Worm (Caenorhabditis elegans) whole organism, L4 larva: ENCODE data around the gene B0416.3.

Source experiments
- F10B5.3 ChIP-seq: sonication (generic microtip); optimal IDR thresholded peaks from 2 replicates; lab custom pipeline; 2016; ENCODE audit warnings: mild to moderate bottlenecking, missing genetic modification characterization, missing compliant biosample characterization
- R02D3.7 ChIP-seq: fragments of 150-350 bp; sonication (generic microtip); optimal IDR thresholded peaks from 3 replicates; lab custom pipeline; 2014; ENCODE audit warnings: missing biosample characterization, missing genetic modification characterization
- T20F7.1 ChIP-seq: fragments of 200-800 bp; sonication (Bioruptor generic); optimal IDR thresholded peaks from 2 replicates; lab custom pipeline; 2018; ENCODE audit warnings: mild to moderate bottlenecking, missing genetic modification characterization, missing compliant biosample characterization
- T26A8.4 ChIP-seq: fragments of 200-800 bp; sonication (Bioruptor generic); IDR thresholded peaks from 2 replicates; pipeline ENCODE4 v1.3.6; 2022; ENCODE audit warnings: missing genetic modification characterization, missing compliant biosample characterization
- aha-1 ChIP-seq: fragments of 150-350 bp; peaks from one replicate; lab custom pipeline; 2014; ENCODE audit warnings: missing biosample characterization, missing genetic modification characterization
- ceh-28 ChIP-seq: fragments of 150-350 bp; optimal IDR thresholded peaks from 2 replicates; lab custom pipeline; 2014; ENCODE audit warnings: missing biosample characterization, missing genetic modification reagents, missing genetic modification characterization
- ces-1 ChIP-seq: fragments of 150-350 bp; sonication (generic microtip); optimal IDR thresholded peaks from 4 replicates; lab custom pipeline; 2014; ENCODE audit warnings: missing biosample characterization, missing genetic modification reagents, missing genetic modification characterization
- cey-2 ChIP-seq: sonication (generic microtip); optimal IDR thresholded peaks from 3 replicates; lab custom pipeline; 2017; ENCODE audit warnings: missing genetic modification characterization, mild to moderate bottlenecking, missing compliant biosample characterization, antibody characterized with exemption, borderline replicate concordance; ENCODE audit not compliant: insufficient read depth
- ctbp-1 ChIP-seq: fragments of 200-800 bp; sonication (Bioruptor generic); IDR thresholded peaks from 2 replicates; pipeline ENCODE4 v1.3.6; 2022; ENCODE audit warnings: missing genetic modification reagents, missing genetic modification characterization, missing compliant biosample characterization
- daf-16 ChIP-seq, 3 experiments: sonication (generic microtip); optimal IDR thresholded peaks; 2 replicates each; lab custom pipeline; 2016 to 2017; ENCODE audit warnings: missing genetic modification characterization in 3 of 3, missing genetic modification reagents in 3 of 3, mild to moderate bottlenecking in 2 of 3, missing compliant biosample characterization in 2 of 3, missing biosample characterization in 1 of 3, moderate library complexity in 1 of 3
- daf-8 ChIP-seq: fragments of 200-800 bp; sonication (Bioruptor generic); IDR thresholded peaks from 2 replicates; pipeline ENCODE4 v1.3.6; 2022; ENCODE audit warnings: missing genetic modification characterization, missing compliant biosample characterization
- dmd-6 ChIP-seq: fragments of 200-800 bp; sonication (Bioruptor generic); IDR thresholded peaks from 2 replicates; pipeline ENCODE4 v1.3.6; 2022; ENCODE audit warnings: missing genetic modification reagents, missing genetic modification characterization, missing compliant biosample characterization
- dmd-8 ChIP-seq: fragments of 200-800 bp; sonication (Bioruptor generic); IDR thresholded peaks from 2 replicates; pipeline ENCODE4 v1.3.6; 2022; ENCODE audit warnings: missing genetic modification characterization, missing compliant biosample characterization
- dmd-9 ChIP-seq: fragments of 200-800 bp; sonication (Bioruptor generic); IDR thresholded peaks from 2 replicates; pipeline ENCODE4 v1.3.6; 2022; ENCODE audit warnings: missing genetic modification reagents, missing genetic modification characterization, missing compliant biosample characterization
- dpl-1 ChIP-seq: fragments of 150-350 bp; optimal IDR thresholded peaks from 2 replicates; lab custom pipeline; 2014; ENCODE audit warnings: missing biosample characterization, missing genetic modification reagents, missing genetic modification characterization
- dve-1 ChIP-seq: sonication (generic microtip); optimal IDR thresholded peaks from 2 replicates; lab custom pipeline; 2017; ENCODE audit warnings: antibody characterized with exemption, mild to moderate bottlenecking, missing genetic modification characterization, missing compliant biosample characterization; ENCODE audit not compliant: insufficient read depth
- hif-1 ChIP-seq, 2 experiments: sonication (generic microtip); optimal IDR thresholded peaks; 2 replicates each; lab custom pipeline; 2016 to 2017; ENCODE audit warnings: missing compliant biosample characterization in 2 of 2, missing genetic modification characterization in 2 of 2, missing genetic modification reagents in 2 of 2, missing genotype in 2 of 2, mild to moderate bottlenecking in 1 of 2
- hlh-11 ChIP-seq: fragments of 200-800 bp; sonication (Bioruptor generic); optimal IDR thresholded peaks from 2 replicates; lab custom pipeline; 2018; ENCODE audit warnings: mild to moderate bottlenecking, missing genetic modification characterization, missing compliant biosample characterization
- hlh-30 ChIP-seq: sonication (generic microtip); optimal IDR thresholded peaks from 2 replicates; lab custom pipeline; 2017; ENCODE audit warnings: antibody characterized with exemption, mild to moderate bottlenecking, missing genetic modification characterization, missing compliant biosample characterization; ENCODE audit not compliant: insufficient read depth
- lin-39 ChIP-seq: fragments of 150-350 bp; optimal IDR thresholded peaks from 2 replicates; lab custom pipeline; 2014; ENCODE audit warnings: missing biosample characterization, missing genetic modification reagents, missing genetic modification characterization
- lsy-2 ChIP-seq, 2 experiments: fragments of 150-350 bp in 1 of 2; sonication (generic microtip) in 1 of 2; optimal IDR thresholded peaks; 2 replicates each; lab custom pipeline; 2014 to 2017; ENCODE audit warnings: missing biosample characterization in 2 of 2, missing genetic modification characterization in 2 of 2
- mes-2 ChIP-seq: sonication (generic microtip); optimal IDR thresholded peaks from 2 replicates; lab custom pipeline; 2016; ENCODE audit warnings: missing genotype, mild to moderate bottlenecking, missing genetic modification characterization, missing compliant biosample characterization; ENCODE audit not compliant: poor library complexity, severe bottlenecking
- mxl-3 ChIP-seq: fragments of 200-800 bp; sonication (Bioruptor generic); optimal IDR thresholded peaks from 2 replicates; lab custom pipeline; 2018; ENCODE audit warnings: mild to moderate bottlenecking, missing genetic modification characterization, missing compliant biosample characterization
- nhr-11 ChIP-seq: fragments of 150-350 bp; optimal IDR thresholded peaks from 2 replicates; lab custom pipeline; 2014; ENCODE audit warnings: missing biosample characterization, missing genetic modification characterization
- nhr-28 ChIP-seq: fragments of 150-350 bp; optimal IDR thresholded peaks from 2 replicates; lab custom pipeline; 2014; ENCODE audit warnings: missing biosample characterization, missing genetic modification characterization
- php-3 ChIP-seq: fragments of 200-800 bp; sonication (Bioruptor generic); IDR thresholded peaks from 2 replicates; pipeline ENCODE4 v1.3.6; 2022; ENCODE audit warnings: missing genetic modification reagents, missing genetic modification characterization, missing compliant biosample characterization
- pqm-1 ChIP-seq: sonication (generic microtip); optimal IDR thresholded peaks from 2 replicates; lab custom pipeline; 2017; ENCODE audit warnings: missing biosample characterization, missing genetic modification characterization
- spr-3 ChIP-seq: fragments of 200-800 bp; sonication (Bioruptor generic); optimal IDR thresholded peaks from 2 replicates; lab custom pipeline; 2018; ENCODE audit warnings: mild to moderate bottlenecking, missing genetic modification characterization, missing compliant biosample characterization
- tag-97 ChIP-seq: fragments of 200-800 bp; sonication (Bioruptor generic); IDR thresholded peaks from 2 replicates; pipeline ENCODE4 v1.3.6; 2022; ENCODE audit warnings: missing genetic modification characterization, missing compliant biosample characterization
- tra-1 ChIP-seq: fragments of 200-800 bp; sonication (Bioruptor generic); IDR thresholded peaks from 2 replicates; pipeline ENCODE4 v1.3.6; 2022; ENCODE audit warnings: missing genetic modification reagents, missing genetic modification characterization, missing compliant biosample characterization
- zfp-3 ChIP-seq: fragments of 200-800 bp; sonication (Bioruptor generic); conservative IDR thresholded peaks from 2 replicates; pipeline ENCODE4 v1.3.6; 2022; ENCODE audit warnings: missing genetic modification reagents, missing genetic modification characterization, missing compliant biosample characterization
- zip-2 ChIP-seq: fragments of 150-350 bp; optimal IDR thresholded peaks from 2 replicates; lab custom pipeline; 2014; ENCODE audit warnings: missing biosample characterization, missing genetic modification characterization

The B0416.3 gene

DNA sequence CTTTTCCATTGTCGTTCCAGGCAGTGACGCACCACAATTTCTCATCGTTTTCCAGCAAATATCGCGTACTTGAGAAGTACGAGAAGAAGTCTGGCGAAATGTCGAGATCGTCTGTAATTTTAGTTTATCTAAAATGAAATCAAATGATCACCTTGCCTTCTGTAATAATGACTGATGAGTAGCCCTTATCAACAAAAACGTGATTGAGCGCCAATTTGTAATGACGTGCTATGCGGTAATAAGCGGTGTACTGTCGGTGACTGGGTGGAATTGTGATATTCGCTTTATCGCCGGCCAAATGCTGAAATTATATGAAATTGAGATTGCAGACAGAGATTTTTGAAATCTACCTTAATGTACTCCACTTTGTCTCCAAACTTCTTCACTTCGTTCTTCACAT, 4.0 kb downstream of the B0416.3 start:
- peak; percentile 36 for TF ChIP-seq pqm-1
- peak; percentile 38 for TF ChIP-seq dve-1 (tag; lab: Kevin White, UChicago)
- TF ChIP-seq tag-97 (GFP tag; lab: Robert Waterston, UW): no peak
- TF ChIP-seq dmd-6 (GFP tag; lab: Robert Waterston, UW): peak; percentile 60
- TF ChIP-seq ces-1 (GFP tag; lab: Kevin White, UChicago): no peak
- TF ChIP-seq hif-1 (tag; optimal IDR thresholded peaks at IDR 0.05; lab: Kevin White, UChicago): no peak
- TF ChIP-seq mxl-3: peak; percentile 37
- peak; percentile 27 for TF ChIP-seq hlh-30 (tag; lab: Kevin White, UChicago)
- peak; percentile 40 for TF ChIP-seq nhr-28 (tag; lab: Kevin White, UChicago)
- TF ChIP-seq tra-1: no peak
- peak; percentile 31 for TF ChIP-seq hlh-11 (tag; lab: Kevin White, UChicago)
- TF ChIP-seq dmd-8 (GFP tag; lab: Robert Waterston, UW): no peak
- TF ChIP-seq daf-16 (GFP tag; optimal IDR thresholded peaks at IDR 0.05; lab: Kevin White, UChicago): no peak
- no peak for TF ChIP-seq daf-16 (tag; optimal IDR thresholded peaks at IDR 0.05; lab: Kevin White, UChicago)
- TF ChIP-seq, all 104 proteins: peak for 7

DNA sequence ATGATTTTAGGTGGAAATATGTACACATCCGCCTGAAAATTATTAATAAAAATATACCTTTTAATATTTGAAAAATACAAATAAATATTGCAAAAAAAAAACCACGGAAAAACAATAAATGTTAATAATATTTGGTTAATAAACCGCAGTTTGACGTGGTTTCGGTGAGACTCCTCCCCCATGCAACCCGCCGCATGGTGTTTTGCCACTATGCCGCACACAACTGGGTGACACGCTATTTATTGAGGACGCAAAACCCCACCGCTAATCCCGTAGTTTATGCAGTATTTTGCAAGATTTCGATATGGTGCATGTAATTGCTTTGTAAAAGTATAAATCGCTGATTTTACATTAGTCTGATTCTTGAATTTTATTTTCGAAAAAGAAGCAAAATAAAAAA, 5.1 kb downstream of the B0416.3 start, which contains the start of gene gly-13:
TSS of gene gly-13 (minus strand) at position 32 of the 400 bp plus-strand sequence.
- TF ChIP-seq zip-2 (tag; lab: Kevin White, UChicago) (no peak), ctbp-1 (GFP tag; lab: Robert Waterston, UW) (no peak), nhr-11 (tag; lab: Kevin White, UChicago) (no peak), dmd-9 (no peak), hlh-11 (tag; lab: Kevin White, UChicago) (peak; percentile 18), hif-1 (tag; optimal IDR thresholded peaks at IDR 0.05; lab: Kevin White, UChicago) (no peak), dve-1 (tag; lab: Kevin White, UChicago) (peak; percentile 9), hlh-30 (tag; lab: Kevin White, UChicago) (peak; percentile 5), F10B5.3 (no peak), dpl-1 (GFP tag; lab: Kevin White, UChicago) (peak; percentile 6), R02D3.7 (tag; lab: Kevin White, UChicago) (no peak), ceh-28 (no peak), aha-1 (tag; lab: Kevin White, UChicago) (peak; percentile 77), mes-2 (tag; lab: Kevin White, UChicago) (peak; percentile 84), pqm-1 (no peak), daf-8 (no peak), cey-2 (tag; lab: Kevin White, UChicago) (no peak), zfp-3 (GFP tag; lab: Robert Waterston, UW) (no peak), php-3 (GFP tag; lab: Robert Waterston, UW) (0 out of 2 replicates have a peak, but pooled peaks have one; percentile 6), lsy-2 (tag; optimal IDR thresholded peaks at IDR 0.05; lab: Kevin White, UChicago) (peak in 1 of 2 experiments; percentile 30), T26A8.4 (no peak), lin-39 (tag; lab: Kevin White, UChicago) (no peak), T20F7.1 (no peak)

ce11 chrX:9297834-9298233, 6.4 kb downstream of the B0416.3 start, which contains the start of gene B0416.7:
B0416.7 (minus strand) TSS chrX:9297934.
- TF ChIP-seq dmd-6 (GFP tag; lab: Robert Waterston, UW) (no peak), hlh-30 (tag; lab: Kevin White, UChicago) (peak; percentile 13)
- TF ChIP-seq, all 104 proteins: peak for 1

DNA sequence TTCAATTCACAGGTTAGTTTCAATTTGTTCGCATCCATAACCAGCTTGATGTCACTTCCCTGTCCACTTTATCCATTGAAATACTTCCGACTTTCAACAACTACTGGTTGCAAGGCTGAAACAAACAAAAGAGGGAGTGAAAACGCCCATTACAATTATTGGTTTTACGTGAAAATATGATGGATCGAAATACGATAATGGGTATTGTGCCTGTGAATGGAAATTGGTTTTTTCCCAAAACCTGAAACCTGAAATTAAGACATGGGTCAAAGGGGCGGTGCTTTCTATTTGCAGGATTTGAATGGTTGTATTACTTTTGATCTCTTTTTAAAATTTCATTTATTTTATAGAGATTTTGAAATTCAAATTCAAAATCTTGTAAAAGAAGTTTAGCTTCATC, 7.4 kb downstream of the B0416.3 start, which contains the start of gene B0416.2:
TSS of gene B0416.2 (plus strand) at position 301 of the 400 bp plus-strand sequence.
- TF ChIP-seq spr-3 (GFP tag; lab: Kevin White, UChicago): no peak
